Worm (Caenorhabditis elegans): ENCODE measurements around the gene ifg-1.

ce11 chrII:8193126-8193525, 23.9 kb upstream of the ifg-1 start, which contains the start of gene T05C12.9:
- TF ChIP-seq ama-1 (optimal IDR thresholded peaks at IDR 0.05) (no peak), B0310.2 (tag; optimal IDR thresholded peaks at IDR 0.05) (no peak)

Data from whole organism, early embryonic.